Worm (Caenorhabditis elegans) whole organism, L2 larva: ENCODE measurements around the gene Y55D9A.2.

Experiments
- ZK546.5 ChIP-seq: sonication (generic microtip); optimal IDR thresholded peaks from 2 replicates; lab custom pipeline; 2017; ENCODE audit warnings: missing biosample characterization, missing genetic modification characterization
- aly-2 ChIP-seq: fragments of 150-350 bp; optimal IDR thresholded peaks from 2 replicates; lab custom pipeline; 2014; ENCODE audit warnings: missing biosample characterization, missing genetic modification characterization
- blmp-1 ChIP-seq: sonication (generic microtip); optimal IDR thresholded peaks from 2 replicates; lab custom pipeline; 2017; ENCODE audit warnings: missing genetic modification characterization, mild to moderate bottlenecking, missing compliant biosample characterization, antibody characterized with exemption, moderate library complexity; ENCODE audit not compliant: insufficient read depth
- ceh-82 ChIP-seq: fragments of 150-350 bp; optimal IDR thresholded peaks from 2 replicates; lab custom pipeline; 2014; ENCODE audit warnings: missing biosample characterization, missing genetic modification characterization
- egl-27 ChIP-seq: sonication (generic microtip); optimal IDR thresholded peaks from 3 replicates; lab custom pipeline; 2017; ENCODE audit warnings: missing biosample characterization, missing genetic modification reagents, missing genetic modification characterization
- lin-13 ChIP-seq: fragments of 150-350 bp; optimal IDR thresholded peaks from 2 replicates; lab custom pipeline; 2014; ENCODE audit warnings: missing biosample characterization, missing genetic modification reagents, missing genetic modification characterization
- mdl-1 ChIP-seq, 2 experiments: fragments of 150-350 bp in 1 of 2; sonication (generic microtip) in 1 of 2; optimal IDR thresholded peaks; 2 replicates each; lab custom pipeline; 2017; ENCODE audit warnings: missing biosample characterization in 2 of 2, missing genetic modification characterization in 2 of 2
- nhr-21 ChIP-seq: fragments of 150-350 bp; optimal IDR thresholded peaks from 2 replicates; lab custom pipeline; 2014; ENCODE audit warnings: missing biosample characterization, missing genetic modification characterization
- nhr-237 ChIP-seq: fragments of 150-350 bp; optimal IDR thresholded peaks from 2 replicates; lab custom pipeline; 2014; ENCODE audit warnings: missing biosample characterization, missing genetic modification characterization
- unc-62 ChIP-seq: fragments of 150-350 bp; optimal IDR thresholded peaks from 2 replicates; lab custom pipeline; 2014; ENCODE audit warnings: missing biosample characterization, missing genetic modification reagents, missing genetic modification characterization

- TF ChIP-seq ZK546.5 (tag; lab: Kevin White, UChicago) (no peak), ceh-82 (tag; lab: Kevin White, UChicago) (no peak), egl-27 (tag; lab: Kevin White, UChicago) (no peak), unc-62 (GFP tag; lab: Kevin White, UChicago) (no peak), mdl-1 (tag; optimal IDR thresholded peaks at IDR 0.05; lab: Kevin White, UChicago) (no peak), lin-13 (GFP tag; lab: Kevin White, UChicago) (no peak), aly-2 (tag; lab: Kevin White, UChicago) (no peak), nhr-237 (tag; lab: Kevin White, UChicago) (no peak), blmp-1 (tag; lab: Kevin White, UChicago) (no peak), nhr-21 (tag; lab: Kevin White, UChicago) (no peak)
These were observed 25.7 kb upstream of the Y55D9A.2 start, which contains the start of gene ark-1 for ce11 chrIV:12630922-12631321.
